Worm (Caenorhabditis elegans): ENCODE data around the gene lnkn-1.

ce11 chrIII:8889931-8890330 lies at the start of gene lnkn-1:
- TF ChIP-seq drap-1 (GFP tag; optimal IDR thresholded peaks at IDR 0.05) (no peak), blmp-1 (tag; optimal IDR thresholded peaks at IDR 0.05) (no peak), unc-62 (GFP tag; optimal IDR thresholded peaks at IDR 0.05) (no peak), lin-32 (GFP tag; optimal IDR thresholded peaks at IDR 0.05) (no peak), unc-39 (tag; optimal IDR thresholded peaks at IDR 0.05) (no peak), nhr-76 (tag; optimal IDR thresholded peaks at IDR 0.05) (no peak)

Data from whole organism, mixed stage, embryonic.